Fruit fly (Drosophila melanogaster): ENCODE results near the gene CG13928.
A peak's percentile ranks its signal among the peaks of the same experiment; 100 is the strongest.

Gene CG13928

DNA sequence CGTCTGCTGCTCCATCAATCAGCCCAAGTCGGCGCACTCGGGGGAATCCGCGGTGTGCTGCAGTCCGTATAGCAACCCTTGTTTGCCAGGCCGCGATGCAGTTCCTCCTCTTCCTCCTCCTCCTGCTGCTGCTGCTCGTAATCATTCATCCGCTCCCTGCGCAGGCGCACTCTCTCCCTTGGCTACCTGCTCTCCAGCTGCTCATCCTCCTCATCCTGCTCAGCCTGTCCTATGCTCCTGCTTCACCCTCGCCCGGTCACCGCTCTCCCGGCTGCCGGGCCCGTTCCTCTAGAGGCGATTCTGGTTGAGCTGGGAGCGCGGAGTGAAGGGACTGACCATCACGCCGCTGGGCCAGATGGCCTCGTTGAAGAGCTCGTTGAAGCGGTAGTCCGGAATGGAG, 1.3 kb downstream of the CG13928 start:
- TF ChIP-seq svp (GFP tag) (peak; percentile 38), CG10669 (GFP tag; optimal IDR thresholded peaks at IDR 0.05) (no peak), CG4318 (GFP tag; optimal IDR thresholded peaks at IDR 0.05) (no peak)

dm6 chr3L:1618116-1618727, 10.0 kb downstream of the CG13928 start, which contains the start of the genes CG13926, ABCB7 and CG33230:
TSS of gene CG13926 (minus strand) at chr3L:1618158.
TSS of gene ABCB7 (plus strand) at chr3L:1618414.
TSS of gene CG33230 (plus strand) at chr3L:1618414.
- TF ChIP-seq Hr4 (GFP tag; optimal IDR thresholded peaks at IDR 0.05) (no peak), Gug (GFP tag; IDR thresholded peaks at IDR 0.05) (no peak), cyc (GFP tag; optimal IDR thresholded peaks at IDR 0.05) (peak; percentile 49), CG8119 (GFP tag; IDR thresholded peaks at IDR 0.05) (no peak), Blimp-1 (GFP tag; optimal IDR thresholded peaks at IDR 0.05) (no peak), achi (GFP tag; optimal IDR thresholded peaks at IDR 0.05) (peak; percentile 27), CG6854 (GFP tag; optimal IDR thresholded peaks at IDR 0.05) (peak; percentile 11), Met (GFP tag; optimal IDR thresholded peaks at IDR 0.05) (no peak), CG11902 (GFP tag; optimal IDR thresholded peaks at IDR 0.05) (peak; percentile 44), ss (GFP tag; optimal IDR thresholded peaks at IDR 0.05) (peak in 1 of 2 experiments; percentile 36), CG31627 (GFP tag; optimal IDR thresholded peaks at IDR 0.05) (peak; percentile 10), pdm3 (GFP tag; optimal IDR thresholded peaks at IDR 0.05) (no peak), Eip75B (GFP tag; optimal IDR thresholded peaks at IDR 0.05) (peak; percentile 45), lz (GFP tag; optimal IDR thresholded peaks at IDR 0.05) (peak; percentile 31), Smox (GFP tag; optimal IDR thresholded peaks at IDR 0.05) (peak; percentile 23), dsx (GFP tag; optimal IDR thresholded peaks at IDR 0.05; ENCODE audit: poor library complexity, severe bottlenecking) (no peak), svp (GFP tag) (peak; percentile 84), vri (GFP tag; optimal IDR thresholded peaks at IDR 0.05) (peak; percentile 77), fd59A (GFP tag; optimal IDR thresholded peaks at IDR 0.05) (no peak), CG11294 (GFP tag; IDR thresholded peaks at IDR 0.05) (no peak), Hr39 (GFP tag; optimal IDR thresholded peaks at IDR 0.05) (peak; percentile 57), CG3032 (tag; optimal IDR thresholded peaks at IDR 0.05) (no peak), CG6163 (GFP tag; IDR thresholded peaks at IDR 0.05) (0 out of 3 replicates have a peak, but pooled peaks have one; percentile 28), CG32006 (GFP tag; optimal IDR thresholded peaks at IDR 0.05) (peak; percentile 23), Sox14 (GFP tag; optimal IDR thresholded peaks at IDR 0.05) (peak; percentile 47)

DNA sequence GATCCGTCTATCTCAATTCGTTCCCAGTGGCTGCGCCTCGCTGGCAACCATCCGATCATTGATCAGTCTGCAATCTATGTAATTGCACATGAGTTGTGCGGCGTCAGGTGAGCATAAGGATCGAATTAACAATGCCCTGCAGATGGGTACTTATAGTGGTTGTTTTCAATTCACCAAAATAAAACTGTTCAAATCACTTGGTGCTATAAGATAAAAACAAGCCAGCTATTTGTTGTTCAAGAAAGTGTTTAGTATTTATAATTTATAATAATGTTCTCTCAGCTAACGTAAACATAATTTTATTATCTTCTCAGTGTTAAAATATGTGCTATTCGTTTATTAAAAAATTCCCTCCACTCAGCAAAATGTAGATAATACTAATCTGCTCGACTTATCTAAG, 12.5 kb downstream of the CG13928 start, which contains the start of gene CG12105:
Gene CG12105 (minus strand): TSS at position 101 of the 400 bp plus-strand sequence.
- TF ChIP-seq CG4318 (GFP tag; optimal IDR thresholded peaks at IDR 0.05), result no peak
- no peak for TF ChIP-seq CG15336 (GFP tag; IDR thresholded peaks at IDR 0.05)
- TF ChIP-seq cyc (GFP tag; optimal IDR thresholded peaks at IDR 0.05), result no peak
- TF ChIP-seq CG6276 (GFP tag; optimal IDR thresholded peaks at IDR 0.05), result no peak
- no peak for TF ChIP-seq CG10669 (GFP tag; optimal IDR thresholded peaks at IDR 0.05)
- no peak for TF ChIP-seq CG7368 (GFP tag; optimal IDR thresholded peaks at IDR 0.05)
- TF ChIP-seq CG6163 (GFP tag; IDR thresholded peaks at IDR 0.05), result no peak
- TF ChIP-seq CG11294 (GFP tag; IDR thresholded peaks at IDR 0.05), result no peak

DNA sequence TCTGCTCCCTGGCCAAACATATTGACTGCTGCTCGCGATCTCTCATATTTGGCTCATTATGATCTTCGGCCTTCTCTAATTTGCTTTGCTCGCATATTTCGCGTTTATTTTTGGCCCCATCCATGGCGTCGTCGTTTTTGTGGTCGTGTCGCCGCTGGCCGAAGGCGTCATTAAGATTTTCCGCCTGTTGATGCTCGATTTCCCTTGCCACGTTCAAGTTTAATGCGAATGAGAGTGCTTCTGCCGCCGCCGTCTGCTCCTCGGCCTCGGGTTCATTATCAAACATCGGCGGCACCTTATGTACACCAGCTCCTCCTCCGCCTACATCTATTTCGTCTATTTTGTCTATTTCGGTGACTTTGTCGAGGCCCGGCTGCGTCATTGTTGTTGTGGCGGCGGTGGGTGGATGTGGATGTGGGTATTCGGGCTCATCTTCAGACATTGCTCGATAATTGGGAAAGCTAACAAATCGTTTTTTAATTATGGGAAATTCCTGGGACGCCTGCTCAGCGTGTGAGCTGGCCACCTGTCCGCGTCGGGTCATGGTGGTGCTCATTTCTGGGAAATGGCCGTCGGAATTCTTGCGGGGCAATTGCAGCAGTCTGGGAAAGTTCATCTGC, 13.6 kb downstream of the CG13928 start:
- TF ChIP-seq salr (GFP tag; optimal IDR thresholded peaks at IDR 0.05), result no peak
- TF ChIP-seq svp (GFP tag), result peak; percentile 57

dm6 chr3L:1609611-1610010, 18.6 kb downstream of the CG13928 start:
- TF ChIP-seq CG11762 (GFP tag; optimal IDR thresholded peaks at IDR 0.05; ENCODE audit: insufficient read depth), result no peak
- TF ChIP-seq CG34406 (GFP tag; optimal IDR thresholded peaks at IDR 0.05), result no peak
- no peak for TF ChIP-seq CG6854 (GFP tag; optimal IDR thresholded peaks at IDR 0.05)
- no peak for TF ChIP-seq pdm3 (GFP tag; optimal IDR thresholded peaks at IDR 0.05)
- TF ChIP-seq spab (GFP tag; optimal IDR thresholded peaks at IDR 0.05), result no peak
- peak; percentile 38 for TF ChIP-seq dsx (GFP tag; optimal IDR thresholded peaks at IDR 0.05; ENCODE audit: poor library complexity, severe bottlenecking)
- peak; percentile 11 for TF ChIP-seq acj6 (GFP tag; optimal IDR thresholded peaks at IDR 0.05)
- TF ChIP-seq Sox15 (GFP tag; optimal IDR thresholded peaks at IDR 0.05), result no peak
- TF ChIP-seq Sox14 (GFP tag; optimal IDR thresholded peaks at IDR 0.05), result peak; percentile 9
- TF ChIP-seq CG6792 (GFP tag; optimal IDR thresholded peaks at IDR 0.05), result no peak
- TF ChIP-seq fd59A (GFP tag; optimal IDR thresholded peaks at IDR 0.05), result no peak
- TF ChIP-seq Ets96B (tag; optimal IDR thresholded peaks at IDR 0.05), result no peak
- TF ChIP-seq Gug (GFP tag; IDR thresholded peaks at IDR 0.05), result peak; percentile 19; the same call in 1 of the 2 replicates
- no peak for TF ChIP-seq ss (GFP tag; optimal IDR thresholded peaks at IDR 0.05)
- TF ChIP-seq CG6163 (GFP tag; IDR thresholded peaks at IDR 0.05), result no peak
- TF ChIP-seq Met (GFP tag; optimal IDR thresholded peaks at IDR 0.05), result no peak
- TF ChIP-seq CG1621 (tag; optimal IDR thresholded peaks at IDR 0.05), result no peak
- no peak for TF ChIP-seq CG8319 (GFP tag; optimal IDR thresholded peaks at IDR 0.05)
- TF ChIP-seq fkh (GFP tag; optimal IDR thresholded peaks at IDR 0.05), result no peak
- no peak for TF ChIP-seq vri (GFP tag; optimal IDR thresholded peaks at IDR 0.05)

Data from whole organism, prepupa.